Worm (Caenorhabditis elegans): ENCODE data around the gene C12D5.9.

DNA sequence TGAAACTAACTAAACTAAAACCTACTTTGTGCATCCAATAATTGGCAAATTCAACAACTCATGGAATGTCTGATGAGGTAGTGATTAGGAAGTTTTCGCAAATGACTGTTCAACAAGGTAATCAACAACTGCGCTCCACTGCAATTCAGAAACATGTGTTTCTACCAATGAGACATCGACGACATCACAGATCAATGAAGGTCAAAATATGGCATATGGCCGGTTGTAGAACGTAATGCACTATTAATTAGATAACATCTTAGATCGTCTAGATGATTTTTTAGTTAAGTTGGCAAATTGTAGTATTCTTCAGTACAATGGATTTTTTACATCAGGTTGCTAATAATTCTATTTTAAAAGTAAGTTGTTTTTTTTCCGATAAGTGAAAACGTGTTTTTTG, 3.6 kb downstream of the C12D5.9 start, which contains the start of the genes nhr-94 and nhr-152:
- TF ChIP-seq pqm-1 (tag; optimal IDR thresholded peaks at IDR 0.05) (no peak), nhr-11 (tag; optimal IDR thresholded peaks at IDR 0.05) (no peak), fkh-10 (GFP tag; optimal IDR thresholded peaks at IDR 0.05) (no peak)
